Worm (Caenorhabditis elegans): ENCODE data around the gene lmd-3.

DNA sequence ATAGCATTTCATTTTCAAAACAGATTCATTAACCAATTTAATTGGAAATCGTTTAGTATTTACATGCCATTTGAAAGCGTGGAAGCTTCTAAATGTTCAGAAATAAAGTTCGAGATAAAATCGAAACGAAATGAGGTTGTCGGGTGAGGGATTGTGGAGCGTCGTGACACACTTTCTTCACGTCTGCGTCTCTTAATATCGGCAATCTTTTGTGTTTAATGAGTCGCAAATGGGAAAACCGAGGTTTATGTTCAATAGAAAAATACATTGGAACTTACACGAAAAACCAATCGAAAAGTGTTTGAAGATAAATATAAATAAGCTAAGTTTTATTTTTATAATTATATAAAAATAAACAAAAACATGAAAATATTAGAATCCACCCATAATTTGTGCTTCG is 16.2 kb upstream of the lmd-3 start:
- TF ChIP-seq hif-1 (tag; optimal IDR thresholded peaks at IDR 0.05) (no peak), F49E8.2 (tag; optimal IDR thresholded peaks at IDR 0.05; ENCODE audit: borderline replicate concordance) (no peak)
